Worm (Caenorhabditis elegans): Measurements from ENCODE around the gene Y73B6BL.23.

Gene Y73B6BL.23

ce11 chrIV:6438051-6438450 lies 19.2 kb upstream of the Y73B6BL.23 start, which contains the start of gene dlc-5:
Gene dlc-5, plus strand, starts transcription at chrIV:6438204.
- TF ChIP-seq elt-3 (tag; optimal IDR thresholded peaks at IDR 0.05): no peak
- peak; percentile 57 for TF ChIP-seq pha-4 (tag; optimal IDR thresholded peaks at IDR 0.05)

- peak; percentile 85 for TF ChIP-seq pqm-1 (tag; optimal IDR thresholded peaks at IDR 0.05)
- no peak for TF ChIP-seq nhr-77 (tag; optimal IDR thresholded peaks at IDR 0.05)
- peak; percentile 36 for TF ChIP-seq pha-4 (tag; optimal IDR thresholded peaks at IDR 0.05)
- TF ChIP-seq ZK546.5 (tag; optimal IDR thresholded peaks at IDR 0.05): no peak
- no peak for TF ChIP-seq egl-27 (tag; optimal IDR thresholded peaks at IDR 0.05)
- no peak for TF ChIP-seq nhr-67 (tag; optimal IDR thresholded peaks at IDR 0.05)
- TF ChIP-seq mml-1 (tag; optimal IDR thresholded peaks at IDR 0.05): no peak
- no peak for TF ChIP-seq fos-1 (tag; optimal IDR thresholded peaks at IDR 0.05)
- no peak for TF ChIP-seq ztf-11 (tag; optimal IDR thresholded peaks at IDR 0.05)
- TF ChIP-seq nhr-237 (tag; optimal IDR thresholded peaks at IDR 0.05): no peak
- TF ChIP-seq nfya-1 (tag; optimal IDR thresholded peaks at IDR 0.05; ENCODE audit: insufficient read depth): no peak
- TF ChIP-seq elt-2 (tag; optimal IDR thresholded peaks at IDR 0.05): peak; percentile 79
- no peak for TF ChIP-seq ama-1 (optimal IDR thresholded peaks at IDR 0.05)
- TF ChIP-seq lin-15B (tag; optimal IDR thresholded peaks at IDR 0.05): no peak
- no peak for TF ChIP-seq sea-2 (GFP tag; optimal IDR thresholded peaks at IDR 0.05)
Observed at ce11 chrIV:6433424-6433823, 14.5 kb upstream of the Y73B6BL.23 start.

- TF ChIP-seq eor-1 (tag; optimal IDR thresholded peaks at IDR 0.05) (no peak), pqm-1 (tag; optimal IDR thresholded peaks at IDR 0.05) (peak; percentile 61), aly-2 (tag; optimal IDR thresholded peaks at IDR 0.05) (no peak), ztf-4 (tag; optimal IDR thresholded peaks at IDR 0.05) (no peak), snpc-4 (tag; optimal IDR thresholded peaks at IDR 0.05) (peak; percentile 21), elt-2 (tag; optimal IDR thresholded peaks at IDR 0.05) (peak; percentile 73), nhr-12 (tag; optimal IDR thresholded peaks at IDR 0.05) (no peak)
Observed at ce11 chrIV:6432375-6432774, 13.5 kb upstream of the Y73B6BL.23 start.

- TF ChIP-seq pha-4 (tag; optimal IDR thresholded peaks at IDR 0.05): peak; percentile 73
- TF ChIP-seq aly-2 (tag; optimal IDR thresholded peaks at IDR 0.05): no peak
Observed at ce11 chrIV:6431582-6431981, 12.7 kb upstream of the Y73B6BL.23 start, which contains the start of gene acp-7. Gene acp-7, minus strand, starts transcription at chrIV:6431682.

ce11 chrIV:6427223-6427622 lies 8.3 kb upstream of the Y73B6BL.23 start:
- no peak for TF ChIP-seq ceh-9 (tag; optimal IDR thresholded peaks at IDR 0.05)
- no peak for TF ChIP-seq aly-2 (tag; optimal IDR thresholded peaks at IDR 0.05)
- no peak for TF ChIP-seq snpc-4 (tag; optimal IDR thresholded peaks at IDR 0.05)
- TF ChIP-seq ceh-16 (tag; optimal IDR thresholded peaks at IDR 0.05): no peak
- TF ChIP-seq sea-2 (GFP tag; optimal IDR thresholded peaks at IDR 0.05): no peak
- TF ChIP-seq jun-1 (tag; optimal IDR thresholded peaks at IDR 0.05): no peak
- no peak for TF ChIP-seq nhr-28 (tag; optimal IDR thresholded peaks at IDR 0.05)
- no peak for TF ChIP-seq lsy-12 (tag; optimal IDR thresholded peaks at IDR 0.05)
- TF ChIP-seq nhr-76 (tag; optimal IDR thresholded peaks at IDR 0.05): no peak
- no peak for TF ChIP-seq elt-3 (tag; optimal IDR thresholded peaks at IDR 0.05)
- no peak for TF ChIP-seq nhr-237 (tag; optimal IDR thresholded peaks at IDR 0.05)
- no peak for TF ChIP-seq skn-1 (tag; optimal IDR thresholded peaks at IDR 0.05)
- TF ChIP-seq mml-1 (tag; optimal IDR thresholded peaks at IDR 0.05): no peak
- TF ChIP-seq nhr-12 (tag; optimal IDR thresholded peaks at IDR 0.05): no peak
- TF ChIP-seq lin-15B (tag; optimal IDR thresholded peaks at IDR 0.05): no peak

ce11 chrIV:6426089-6426715 lies 7.3 kb upstream of the Y73B6BL.23 start, which contains the start of gene acp-6:
Gene acp-6, minus strand, starts transcription at chrIV:6426139.
- TF ChIP-seq daf-12 (tag; optimal IDR thresholded peaks at IDR 0.05) (no peak), zag-1 (tag; optimal IDR thresholded peaks at IDR 0.05) (no peak), pha-4 (tag; optimal IDR thresholded peaks at IDR 0.05) (no peak), elt-3 (tag; optimal IDR thresholded peaks at IDR 0.05) (peak in 1 of 3 experiments; percentile 63), pqm-1 (tag; optimal IDR thresholded peaks at IDR 0.05) (no peak), nhr-23 (tag; optimal IDR thresholded peaks at IDR 0.05) (peak; percentile 32)
